Fruit fly (Drosophila melanogaster) Kc167 (cell line): ENCODE data around the gene CG34278.

ENCODE experiments used
- Myc ChIP-seq: fragments of >200 bp; optimal IDR thresholded peaks from 2 replicates; lab custom pipeline; 2017; ENCODE audit warnings: missing external identifiers
- Sin3A ChIP-seq: fragments of >200 bp; optimal IDR thresholded peaks from 2 replicates; lab custom pipeline; 2018; ENCODE audit warnings: missing external identifiers
- h ChIP-seq: fragments of >200 bp; optimal IDR thresholded peaks from 3 replicates; lab custom pipeline; 2018; ENCODE audit warnings: missing external identifiers
- insv ChIP-seq: fragments of >200 bp; optimal IDR thresholded peaks from 3 replicates; lab custom pipeline; 2018; ENCODE audit warnings: missing external identifiers
- psq ChIP-seq: fragments of >200 bp; optimal IDR thresholded peaks from 2 replicates; lab custom pipeline; 2017; ENCODE audit warnings: missing external identifiers
- ttk ChIP-seq: sonication (Bioruptor generic); optimal IDR thresholded peaks from 2 replicates; lab custom pipeline; 2017; ENCODE audit warnings: missing external identifiers

The CG34278 gene

dm6 chr3R:17120165-17120564, at the start of gene CG34278:
Gene CG34278, plus strand, starts transcription at chr3R:17120465.
- no peak for TF ChIP-seq ttk (lab: Kevin White, UChicago)
- TF ChIP-seq insv (lab: Kevin White, UChicago), result no peak
- no peak for TF ChIP-seq Myc (lab: Kevin White, UChicago)
- TF ChIP-seq h (lab: Kevin White, UChicago), result no peak

dm6 chr3R:17072526-17073114, 47.6 kb upstream of the CG34278 start, which contains the start of the genes Ns1 and mRpS11:
Gene Ns1, minus strand, starts transcription at chr3R:17072675.
Gene mRpS11, plus strand, starts transcription at chr3R:17072732.
- no peak for TF ChIP-seq h (lab: Kevin White, UChicago)
- no peak for TF ChIP-seq psq
- no peak for TF ChIP-seq Myc (lab: Kevin White, UChicago)

dm6 chr3R:17077968-17078417, 42.3 kb upstream of the CG34278 start:
- TF ChIP-seq insv (lab: Kevin White, UChicago), result peak; percentile 41
- no peak for TF ChIP-seq psq
- no peak for TF ChIP-seq ttk (lab: Kevin White, UChicago)
- peak; percentile 44 for TF ChIP-seq h (lab: Kevin White, UChicago)
- no peak for TF ChIP-seq Sin3A (lab: Kevin White, UChicago)

- TF ChIP-seq psq (no peak), Myc (lab: Kevin White, UChicago) (no peak), insv (lab: Kevin White, UChicago) (no peak), h (lab: Kevin White, UChicago) (no peak), ttk (lab: Kevin White, UChicago) (no peak), Sin3A (lab: Kevin White, UChicago) (no peak)
These were observed 41.1 kb upstream of the CG34278 start for dm6 chr3R:17078961-17079858.

dm6 chr3R:17079859-17080255, 40.4 kb upstream of the CG34278 start, which contains the start of the genes Keap1 and kuk:
Gene Keap1, minus strand, starts transcription at chr3R:17079945.
Gene kuk, plus strand, starts transcription at chr3R:17080244.
- TF ChIP-seq ttk (lab: Kevin White, UChicago) (no peak), psq (no peak), insv (lab: Kevin White, UChicago) (no peak), h (lab: Kevin White, UChicago) (no peak), Sin3A (lab: Kevin White, UChicago) (no peak), Myc (lab: Kevin White, UChicago) (no peak)

- TF ChIP-seq h (lab: Kevin White, UChicago) (peak; percentile 21), Myc (lab: Kevin White, UChicago) (no peak), ttk (lab: Kevin White, UChicago) (no peak), insv (lab: Kevin White, UChicago) (no peak)
These were observed 39.5 kb upstream of the CG34278 start for dm6 chr3R:17080666-17081358.

- no peak for TF ChIP-seq insv (lab: Kevin White, UChicago)
- TF ChIP-seq h (lab: Kevin White, UChicago), result no peak
- TF ChIP-seq ttk (lab: Kevin White, UChicago), result no peak
- TF ChIP-seq Myc (lab: Kevin White, UChicago), result no peak
- no peak for TF ChIP-seq Sin3A (lab: Kevin White, UChicago)
- TF ChIP-seq psq, result no peak
These were observed 38.8 kb upstream of the CG34278 start for dm6 chr3R:17081359-17081935.

- TF ChIP-seq insv (lab: Kevin White, UChicago) (no peak), Myc (lab: Kevin White, UChicago) (no peak), psq (no peak), ttk (lab: Kevin White, UChicago) (no peak), Sin3A (lab: Kevin White, UChicago) (no peak), h (lab: Kevin White, UChicago) (no peak)
These were observed 37.8 kb upstream of the CG34278 start for dm6 chr3R:17082471-17082870.

dm6 chr3R:17085029-17085807, 35.0 kb upstream of the CG34278 start, which contains the start of gene GckIII:
Gene GckIII, plus strand, starts transcription at chr3R:17085513.
- TF ChIP-seq Sin3A (lab: Kevin White, UChicago) (no peak), insv (lab: Kevin White, UChicago) (no peak), Myc (lab: Kevin White, UChicago) (no peak), h (lab: Kevin White, UChicago) (no peak), psq (no peak), ttk (lab: Kevin White, UChicago) (no peak)

- TF ChIP-seq insv (lab: Kevin White, UChicago) (no peak), Myc (lab: Kevin White, UChicago) (no peak), psq (no peak), Sin3A (lab: Kevin White, UChicago) (no peak), h (lab: Kevin White, UChicago) (no peak), ttk (lab: Kevin White, UChicago) (no peak)
These were observed 32.2 kb upstream of the CG34278 start, which contains the start of gene cal1 for dm6 chr3R:17087977-17088618. Gene cal1, plus strand, starts transcription at chr3R:17088280.
